Fruit fly (Drosophila melanogaster): ENCODE measurements around the gene CG42831.

The CG42831 gene

DNA sequence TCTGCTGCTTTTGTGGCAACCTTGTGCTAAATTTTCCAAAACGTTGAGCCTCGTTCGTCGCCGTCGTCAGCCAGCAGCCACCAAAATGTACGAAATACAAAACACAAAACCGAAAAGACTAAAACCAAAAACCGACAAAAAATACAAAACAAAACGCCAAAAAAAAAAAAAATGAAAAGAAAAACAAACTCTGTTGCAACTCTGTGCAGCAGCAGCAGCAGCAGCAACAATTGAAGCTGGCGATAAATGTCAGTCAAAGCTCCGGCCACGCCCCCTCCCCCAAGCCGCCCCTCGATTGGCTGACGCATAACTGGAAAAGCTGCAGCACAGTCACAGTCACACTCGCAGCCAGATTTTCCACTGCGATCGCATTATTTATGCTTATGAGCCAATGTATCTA lies 35.3 kb upstream of the CG42831 start:
- peak; percentile 20 for TF ChIP-seq oc (tag; optimal IDR thresholded peaks at IDR 0.05)
- peak; percentile 15 for TF ChIP-seq sens (GFP tag)
- TF ChIP-seq lab (GFP tag; optimal IDR thresholded peaks at IDR 0.05): no peak
- peak; percentile 63 for TF ChIP-seq Drgx (GFP tag; IDR thresholded peaks at IDR 0.05)
- TF ChIP-seq crol (GFP tag; IDR thresholded peaks at IDR 0.05): 0 out of 2 replicates have a peak, but pooled peaks have one; percentile 11
- no peak for TF ChIP-seq gem (tag; optimal IDR thresholded peaks at IDR 0.05)

DNA sequence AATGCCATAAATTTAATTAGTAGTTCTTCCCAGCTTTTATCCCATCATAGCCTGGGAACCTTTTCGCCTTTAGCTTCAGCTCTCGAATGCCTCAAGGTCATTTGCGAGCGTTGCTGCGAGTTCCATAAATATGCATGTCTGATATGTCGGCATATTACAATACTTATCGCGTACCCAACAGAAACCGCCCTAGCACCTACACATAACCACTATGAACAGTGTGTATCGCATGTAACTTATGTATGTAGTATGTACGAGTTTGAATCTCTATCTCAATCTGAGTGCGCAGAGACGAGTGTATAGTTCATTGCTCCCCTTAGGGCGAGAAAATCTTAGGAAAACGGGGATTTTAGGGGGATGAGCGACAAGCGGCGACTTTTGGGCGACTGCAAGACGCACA lies 33.3 kb upstream of the CG42831 start:
- TF ChIP-seq CG17829 (tag; optimal IDR thresholded peaks at IDR 0.05): no peak
- peak; percentile 51 for TF ChIP-seq Med (GFP tag)
- no peak for TF ChIP-seq Trl (optimal IDR thresholded peaks at IDR 0.05)
- TF ChIP-seq Trl (GFP tag; optimal IDR thresholded peaks at IDR 0.05): no peak
- TF ChIP-seq CG3726 (GFP tag; IDR thresholded peaks at IDR 0.05): no peak
- TF ChIP-seq sr (GFP tag; IDR thresholded peaks at IDR 0.05): no peak
- TF ChIP-seq Dll (GFP tag; IDR thresholded peaks at IDR 0.05; ENCODE audit: partially characterized antibody): no peak
- TF ChIP-seq sens (GFP tag): peak; percentile 31
- peak; percentile 33 for TF ChIP-seq cg (GFP tag; optimal IDR thresholded peaks at IDR 0.05)
- TF ChIP-seq ttk (GFP tag; IDR thresholded peaks at IDR 0.05): 0 out of 2 replicates have a peak, but pooled peaks have one; percentile 26
- 0 out of 3 replicates have a peak, but pooled peaks have one; percentile 65 for TF ChIP-seq CG2199 (GFP tag; IDR thresholded peaks at IDR 0.05)
- TF ChIP-seq cwo (GFP tag; optimal IDR thresholded peaks at IDR 0.05): no peak

DNA sequence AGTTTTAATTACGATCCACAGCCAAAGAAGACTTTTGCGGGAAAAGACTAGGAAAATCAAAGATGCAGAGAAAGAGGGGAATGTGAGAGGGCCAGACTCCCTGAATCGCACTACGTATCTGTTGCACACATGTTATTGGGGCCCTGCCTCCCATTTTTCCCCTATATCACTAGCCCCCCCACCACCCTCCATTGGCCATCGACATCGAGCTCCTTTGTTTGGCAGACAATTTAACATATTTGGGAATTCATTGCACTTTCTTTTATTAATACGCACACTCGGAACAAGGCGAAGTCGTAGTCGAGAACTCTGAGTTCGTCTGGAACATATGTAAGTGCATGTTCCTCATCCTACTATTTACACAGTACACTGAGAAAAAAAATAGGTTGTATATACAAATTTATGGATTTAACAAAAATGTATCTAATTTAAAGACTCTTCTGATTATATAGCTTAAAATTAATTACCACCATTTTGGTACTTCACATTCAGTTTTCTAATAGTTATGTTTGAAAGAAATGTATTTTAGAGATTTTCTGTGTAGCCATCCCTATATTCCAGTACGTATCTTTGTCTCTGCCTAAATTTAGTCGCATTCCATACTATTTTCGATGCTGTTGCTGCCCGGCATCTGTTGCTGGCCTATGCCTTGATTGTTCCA lies 31.5 kb upstream of the CG42831 start:
- TF ChIP-seq NK7.1 (GFP tag; optimal IDR thresholded peaks at IDR 0.05) (no peak), CG6689 (GFP tag; IDR thresholded peaks at IDR 0.05) (peak; percentile 80), NC2α (GFP tag; optimal IDR thresholded peaks at IDR 0.05) (no peak), Sox102F (GFP tag; optimal IDR thresholded peaks at IDR 0.05) (peak; percentile 78), CG15073 (GFP tag; optimal IDR thresholded peaks at IDR 0.05) (peak; percentile 52), CG10654 (GFP tag; optimal IDR thresholded peaks at IDR 0.05) (peak; percentile 55), NC2β (GFP tag; optimal IDR thresholded peaks at IDR 0.05) (peak; percentile 3), H15 (GFP tag; IDR thresholded peaks at IDR 0.05) (peak; percentile 30; the same call in 1 of the 3 replicates), D (optimal IDR thresholded peaks at IDR 0.05) (no peak), D (GFP tag; optimal IDR thresholded peaks at IDR 0.05) (peak; percentile 89), CG4730 (GFP tag; IDR thresholded peaks at IDR 0.05) (peak; percentile 41; the same call in 1 of the 2 replicates), nau (GFP tag; optimal IDR thresholded peaks at IDR 0.05) (peak; percentile 45), grau (tag; optimal IDR thresholded peaks at IDR 0.05) (peak; percentile 79), lmd (GFP tag; IDR thresholded peaks at IDR 0.05) (peak; percentile 45; the same call in 1 of the 2 replicates), CG2116 (GFP tag; optimal IDR thresholded peaks at IDR 0.05) (peak; percentile 2), Myb (GFP tag; optimal IDR thresholded peaks at IDR 0.05) (no peak), yki (optimal IDR thresholded peaks at IDR 0.05) (no peak), stwl (tag; optimal IDR thresholded peaks at IDR 0.05) (peak; percentile 21), CG12219 (GFP tag; optimal IDR thresholded peaks at IDR 0.05) (peak; percentile 46), CG5245 (GFP tag; optimal IDR thresholded peaks at IDR 0.05) (peak; percentile 64), CG14050 (GFP tag; IDR thresholded peaks at IDR 0.05) (no peak), CG6654 (GFP tag; optimal IDR thresholded peaks at IDR 0.05) (no peak), HHEX (GFP tag; optimal IDR thresholded peaks at IDR 0.05) (no peak), CG9727 (GFP tag; optimal IDR thresholded peaks at IDR 0.05) (peak; percentile 85), CG1529 (GFP tag; optimal IDR thresholded peaks at IDR 0.05) (peak; percentile 67), gsb (GFP tag; IDR thresholded peaks at IDR 0.05) (no peak), nom (GFP tag; optimal IDR thresholded peaks at IDR 0.05) (peak; percentile 30), maf-S (GFP tag; optimal IDR thresholded peaks at IDR 0.05) (no peak), H2.0 (GFP tag; IDR thresholded peaks at IDR 0.05) (no peak), MESR4 (GFP tag; optimal IDR thresholded peaks at IDR 0.05) (no peak), sim (GFP tag; IDR thresholded peaks at IDR 0.05) (peak; percentile 72; the same call in 1 of the 2 replicates), toy (GFP tag; IDR thresholded peaks at IDR 0.05) (no peak)

All from whole organism, embryonic.